Worm (Caenorhabditis elegans) whole organism, L1 larva: Measurements from ENCODE around the gene T10D4.19.
"Not testable (repeated sequence)": the region's sequence is repeated elsewhere in the genome, so short reads cannot be mapped to it uniquely, and the experiment has no call there.

Source experiments
- C04F5.9 ChIP-seq: sonication (generic microtip); optimal IDR thresholded peaks from 2 replicates; lab custom pipeline; 2016; ENCODE audit warnings: missing genetic modification characterization, missing compliant biosample characterization
- Y116A8C.19 ChIP-seq: sonication (generic microtip); optimal IDR thresholded peaks from 2 replicates; lab custom pipeline; 2016; ENCODE audit warnings: missing compliant biosample characterization, missing genetic modification characterization, borderline replicate concordance
- blmp-1 ChIP-seq: fragments of 150-350 bp; optimal IDR thresholded peaks from 2 replicates; lab custom pipeline; 2014; ENCODE audit warnings: missing biosample characterization, missing genetic modification characterization
- ceh-8 ChIP-seq: fragments of 200-800 bp; sonication (Bioruptor generic); optimal IDR thresholded peaks from 2 replicates; lab custom pipeline; 2018; ENCODE audit warnings: mild to moderate bottlenecking, missing genetic modification characterization, moderate library complexity, missing compliant biosample characterization
- ceh-82 ChIP-seq, 3 experiments: fragments of 150-350 bp in 1 of 3; sonication (generic microtip) in 2 of 3; optimal IDR thresholded peaks; 2 replicates each; lab custom pipeline; 2014 to 2017; ENCODE audit warnings: missing biosample characterization in 3 of 3, missing genetic modification characterization in 3 of 3
- ces-1 ChIP-seq: fragments of 150-350 bp; optimal IDR thresholded peaks from 2 replicates; lab custom pipeline; 2014; ENCODE audit warnings: missing biosample characterization, missing genetic modification reagents, missing genetic modification characterization
- dsc-1 ChIP-seq: sonication (generic microtip); optimal IDR thresholded peaks from 2 replicates; lab custom pipeline; 2016; ENCODE audit warnings: mild to moderate bottlenecking, missing genetic modification characterization, missing compliant biosample characterization
- elt-2 ChIP-seq: sonication (generic microtip); optimal IDR thresholded peaks from 2 replicates; lab custom pipeline; 2016; ENCODE audit warnings: missing genetic modification characterization, mild to moderate bottlenecking, inconsistent platforms, missing compliant biosample characterization, missing genetic modification reagents
- fkh-10 ChIP-seq: sonication (generic microtip); optimal IDR thresholded peaks from 2 replicates; lab custom pipeline; 2017; ENCODE audit warnings: missing biosample characterization, missing genetic modification reagents, missing genetic modification characterization
- fkh-8 ChIP-seq: sonication (generic microtip); optimal IDR thresholded peaks from 2 replicates; lab custom pipeline; 2016; ENCODE audit warnings: mild to moderate bottlenecking, missing genetic modification characterization, missing compliant biosample characterization
- fos-1 ChIP-seq: fragments of 150-350 bp; optimal IDR thresholded peaks from 2 replicates; lab custom pipeline; 2014; ENCODE audit warnings: missing biosample characterization, missing genetic modification characterization
- grh-1 ChIP-seq: fragments of 200-800 bp; sonication (Bioruptor generic); IDR thresholded peaks from 2 replicates; pipeline ENCODE4 v1.3.6; 2022; ENCODE audit warnings: missing genetic modification reagents, missing genetic modification characterization, missing compliant biosample characterization
- hlh-17 ChIP-seq: fragments of 200-800 bp; sonication (Bioruptor generic); optimal IDR thresholded peaks from 2 replicates; lab custom pipeline; 2018; ENCODE audit warnings: missing genetic modification characterization, mild to moderate bottlenecking, missing compliant biosample characterization, moderate library complexity, borderline replicate concordance
- hpl-2 ChIP-seq: fragments of 150-350 bp; optimal IDR thresholded peaks from 2 replicates; lab custom pipeline; 2014; ENCODE audit warnings: missing biosample characterization, missing genetic modification reagents, missing genetic modification characterization
- irx-1 ChIP-seq: sonication (generic microtip); optimal IDR thresholded peaks from 2 replicates; lab custom pipeline; 2016; ENCODE audit warnings: missing genetic modification characterization, missing compliant biosample characterization
- isw-1 ChIP-seq: fragments of 200-800 bp; sonication (Bioruptor generic); IDR thresholded peaks from 2 replicates; pipeline ENCODE4 v1.3.6; 2022; ENCODE audit warnings: missing genetic modification characterization, missing compliant biosample characterization
- lin-13 ChIP-seq: fragments of 150-350 bp; optimal IDR thresholded peaks from 2 replicates; lab custom pipeline; 2014; ENCODE audit warnings: missing biosample characterization, missing genetic modification reagents, missing genetic modification characterization
- lin-14 ChIP-seq: fragments of 200-800 bp; sonication (Bioruptor generic); optimal IDR thresholded peaks from 2 replicates; lab custom pipeline; 2018; ENCODE audit warnings: mild to moderate bottlenecking, missing genetic modification characterization, moderate library complexity, missing compliant biosample characterization
- lin-35 ChIP-seq, 2 experiments: fragments of 150-350 bp; optimal IDR thresholded peaks; 2 replicates each; lab custom pipeline; 2014; ENCODE audit warnings: missing biosample characterization in 2 of 2, missing genetic modification characterization in 2 of 2, missing genetic modification reagents in 2 of 2
- mab-9 ChIP-seq: fragments of 200-800 bp; sonication (Bioruptor generic); IDR thresholded peaks from 2 replicates; pipeline ENCODE4 v1.3.6; 2022; ENCODE audit warnings: missing genetic modification reagents, missing genetic modification characterization, missing compliant biosample characterization
- nhr-12 ChIP-seq: sonication (generic microtip); optimal IDR thresholded peaks from 2 replicates; lab custom pipeline; 2017; ENCODE audit warnings: missing biosample characterization, missing genetic modification characterization
- nhr-19 ChIP-seq: fragments of 200-800 bp; sonication (Bioruptor generic); conservative IDR thresholded peaks from 2 replicates; pipeline ENCODE4 v1.3.6; 2022; ENCODE audit warnings: missing genetic modification characterization, missing compliant biosample characterization
- nhr-20 ChIP-seq: sonication (generic microtip); optimal IDR thresholded peaks from 2 replicates; lab custom pipeline; 2016; ENCODE audit warnings: mild to moderate bottlenecking, missing genetic modification characterization, missing compliant biosample characterization
- nhr-47 ChIP-seq: sonication (generic microtip); optimal IDR thresholded peaks from 2 replicates; lab custom pipeline; 2016; ENCODE audit warnings: mild to moderate bottlenecking, missing genetic modification characterization, moderate library complexity, missing compliant biosample characterization
- nhr-76 ChIP-seq: sonication (generic microtip); optimal IDR thresholded peaks from 2 replicates; lab custom pipeline; 2017; ENCODE audit warnings: missing biosample characterization, missing genetic modification characterization
- nhr-84 ChIP-seq: sonication (generic microtip); optimal IDR thresholded peaks from 2 replicates; lab custom pipeline; 2017; ENCODE audit warnings: missing biosample characterization, missing genetic modification characterization
- nhr-90 ChIP-seq: sonication (generic microtip); optimal IDR thresholded peaks from 2 replicates; lab custom pipeline; 2016; ENCODE audit warnings: mild to moderate bottlenecking, missing genetic modification characterization, missing compliant biosample characterization; ENCODE audit not compliant: poor library complexity
- pqm-1 ChIP-seq: sonication (generic microtip); optimal IDR thresholded peaks from 3 replicates; lab custom pipeline; 2017; ENCODE audit warnings: missing biosample characterization, missing genetic modification characterization
- skn-1 ChIP-seq: fragments of 150-350 bp; optimal IDR thresholded peaks from 2 replicates; lab custom pipeline; 2014; ENCODE audit warnings: missing biosample characterization, missing genetic modification characterization
- snpc-4 ChIP-seq: fragments of 150-350 bp; optimal IDR thresholded peaks from 2 replicates; lab custom pipeline; 2014; ENCODE audit warnings: missing biosample characterization, missing genetic modification characterization
- sptf-1 ChIP-seq: fragments of 150-350 bp; optimal IDR thresholded peaks from 2 replicates; lab custom pipeline; 2014; ENCODE audit warnings: missing biosample characterization, missing genetic modification characterization
- swsn-7 ChIP-seq: sonication (generic microtip); optimal IDR thresholded peaks from 2 replicates; lab custom pipeline; 2016; ENCODE audit warnings: missing genetic modification characterization, missing compliant biosample characterization
- tbx-2 ChIP-seq: sonication (generic microtip); optimal IDR thresholded peaks from 2 replicates; lab custom pipeline; 2016; ENCODE audit warnings: missing genetic modification characterization, missing compliant biosample characterization
- tlp-1 ChIP-seq: fragments of 150-350 bp; optimal IDR thresholded peaks from 2 replicates; lab custom pipeline; 2014; ENCODE audit warnings: missing biosample characterization, missing genetic modification characterization
- unc-98 ChIP-seq: fragments of 200-800 bp; sonication (Bioruptor generic); IDR thresholded peaks from 2 replicates; pipeline ENCODE4 v1.3.6; 2022; ENCODE audit warnings: missing genetic modification characterization, missing compliant biosample characterization
- vab-15 ChIP-seq: sonication (generic microtip); optimal IDR thresholded peaks from 2 replicates; lab custom pipeline; 2017; ENCODE audit warnings: missing genotype, mild to moderate bottlenecking, missing genetic modification characterization, missing compliant biosample characterization
- zag-1 ChIP-seq: fragments of 150-350 bp; optimal IDR thresholded peaks from 2 replicates; lab custom pipeline; 2014; ENCODE audit warnings: missing biosample characterization, missing genetic modification characterization

Gene T10D4.19

DNA sequence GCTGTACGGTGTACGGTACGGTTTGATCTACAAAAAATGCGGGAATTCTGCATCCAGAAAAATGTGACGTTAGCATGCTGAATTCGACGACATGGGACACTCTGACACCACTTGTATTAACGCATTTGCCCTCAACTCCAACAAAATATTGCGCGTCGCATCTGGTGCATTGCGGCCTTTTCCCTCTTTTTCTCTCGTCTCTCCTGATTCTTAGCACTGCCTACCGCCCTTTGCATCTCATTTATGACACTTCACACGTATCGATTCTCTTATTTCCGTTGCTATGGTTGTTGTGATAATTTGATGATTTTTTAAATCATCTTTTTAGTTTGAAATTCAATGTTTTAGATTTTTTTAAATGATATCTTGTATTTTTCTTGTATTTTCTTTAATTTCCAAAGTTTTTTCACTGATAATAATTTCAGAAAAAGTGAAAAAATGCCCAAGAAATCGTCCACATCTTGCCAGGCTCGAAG, 32.8 kb upstream of the T10D4.19 start, which contains the start of gene T10D4.6 (continued):
- TF ChIP-seq hlh-17 (GFP tag; lab: Kevin White, UChicago) (no peak), C04F5.9 (tag; lab: Kevin White, UChicago) (no peak), lin-35 (GFP tag; optimal IDR thresholded peaks at IDR 0.05; lab: Kevin White, UChicago) (peak; percentile 46 to 63), nhr-76 (no peak), nhr-19 (GFP tag; lab: Robert Waterston, UW) (0 out of 2 replicates have a peak, but pooled peaks have one; percentile 9), Y116A8C.19 (tag; lab: Kevin White, UChicago) (no peak), swsn-7 (tag; lab: Kevin White, UChicago) (no peak), fos-1 (tag; lab: Kevin White, UChicago) (no peak), nhr-12 (tag; lab: Kevin White, UChicago) (no peak), isw-1 (no peak)

DNA sequence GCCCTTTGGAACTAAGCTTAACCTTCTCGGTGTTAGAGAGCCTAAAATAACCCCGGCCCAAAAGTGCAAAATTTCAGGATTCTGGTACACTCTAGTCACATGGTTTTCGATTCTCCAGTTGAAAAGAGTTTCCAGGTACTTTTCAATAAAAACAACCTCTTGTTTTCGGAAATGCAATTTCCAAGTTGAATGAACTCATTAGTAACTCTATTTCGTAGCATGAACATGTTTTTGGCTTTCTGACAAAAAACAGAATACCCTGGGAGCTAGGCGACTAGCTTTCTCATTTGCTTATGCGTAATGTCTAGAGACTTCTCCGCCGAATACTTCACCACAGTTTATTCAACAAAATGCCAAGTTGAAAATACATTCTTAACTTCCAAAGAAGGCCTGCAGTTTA, 28.5 kb upstream of the T10D4.19 start, which contains the start of gene srh-71:
Gene srh-71 (plus strand): TSS at position 301 of the 400 bp plus-strand sequence.
- TF ChIP-seq skn-1 (tag; lab: Kevin White, UChicago) (no peak), grh-1 (GFP tag; lab: Robert Waterston, UW) (no peak), nhr-90 (no peak), mab-9 (GFP tag; lab: Robert Waterston, UW) (no peak), lin-14 (GFP tag; lab: Kevin White, UChicago) (no peak), irx-1 (tag; lab: Kevin White, UChicago) (no peak), pqm-1 (tag; lab: Kevin White, UChicago) (no peak), tlp-1 (tag; lab: Kevin White, UChicago) (no peak), nhr-20 (tag; lab: Kevin White, UChicago) (no peak), C04F5.9 (tag; lab: Kevin White, UChicago) (no peak), tbx-2 (tag; lab: Kevin White, UChicago) (no peak), fkh-8 (tag; lab: Kevin White, UChicago) (no peak)

DNA sequence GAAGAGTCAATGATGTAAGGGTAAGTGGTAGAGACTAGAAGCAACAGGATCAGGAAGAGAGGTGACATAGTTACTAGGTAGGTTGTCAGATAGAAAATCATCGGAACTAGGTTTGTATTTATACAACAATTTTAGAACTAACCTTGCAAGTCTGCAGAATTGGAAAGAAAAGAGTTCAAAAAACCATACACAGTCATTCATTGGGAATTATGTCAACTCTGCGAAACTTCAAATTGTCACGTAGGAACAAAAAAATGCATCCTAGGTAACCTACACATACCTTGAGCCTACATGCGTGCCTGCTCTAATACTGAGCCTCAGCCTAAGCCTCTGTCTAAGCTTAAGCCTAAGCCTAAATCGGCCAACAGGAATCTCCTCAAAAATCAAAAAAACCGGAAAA, 25.4 kb upstream of the T10D4.19 start, which contains the start of gene ins-19:
Gene ins-19 (minus strand): TSS at position 101 of the 400 bp plus-strand sequence.
- TF ChIP-seq nhr-84 (no peak), hlh-17 (GFP tag; lab: Kevin White, UChicago) (no peak), lin-13 (no peak), unc-98 (GFP tag; lab: Robert Waterston, UW) (no peak), zag-1 (tag; lab: Kevin White, UChicago) (no peak), hpl-2 (no peak), elt-2 (tag; lab: Kevin White, UChicago) (no peak), fkh-10 (GFP tag; lab: Kevin White, UChicago) (no peak), swsn-7 (tag; lab: Kevin White, UChicago) (no peak), ceh-82 (tag; optimal IDR thresholded peaks at IDR 0.05; lab: Kevin White, UChicago) (no peak), blmp-1 (tag; lab: Kevin White, UChicago) (no peak), ceh-8 (GFP tag; lab: Kevin White, UChicago) (no peak), vab-15 (tag; lab: Kevin White, UChicago) (no peak), lin-35 (GFP tag; optimal IDR thresholded peaks at IDR 0.05; lab: Kevin White, UChicago) (no peak), ces-1 (GFP tag; lab: Kevin White, UChicago) (no peak), snpc-4 (tag; lab: Kevin White, UChicago) (no peak), nhr-12 (tag; lab: Kevin White, UChicago) (no peak), nhr-90 (no peak), sptf-1 (no peak)

DNA sequence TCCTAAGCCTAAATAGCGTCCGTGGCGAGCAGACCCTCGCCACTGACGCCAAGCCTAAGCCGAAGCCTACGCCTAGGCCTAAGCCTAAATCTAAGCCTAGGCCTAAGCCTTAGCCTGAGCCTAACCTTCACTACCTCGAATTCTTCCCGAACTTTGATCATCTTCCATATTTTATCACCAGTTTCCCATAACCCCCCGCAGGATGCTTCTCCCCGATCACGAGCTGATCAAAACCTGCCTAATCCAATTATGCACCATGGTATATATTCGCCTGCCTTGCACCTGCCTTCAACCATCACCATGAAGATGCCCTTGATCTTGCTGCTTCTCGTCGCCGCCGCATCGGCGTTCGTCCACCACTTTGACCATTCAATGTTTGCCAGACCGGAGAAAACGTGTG, 25.0 kb upstream of the T10D4.19 start, which contains the start of gene ins-31:
Gene ins-31 (plus strand): TSS at position 301 of the 400 bp plus-strand sequence.
- not testable (repeated sequence) for TF ChIP-seq blmp-1 (tag; lab: Kevin White, UChicago); dsc-1 (tag; lab: Kevin White, UChicago); nhr-47
